Fruit fly (Drosophila melanogaster) whole organism, adult: ENCODE measurements around the gene Kmn2.

ENCODE experiments used
- CG12768 ChIP-seq: fragments of 200-800 bp; sonication (Bioruptor generic); optimal IDR thresholded peaks from 2 replicates; lab custom pipeline; 2017; ENCODE audit warnings: missing biosample characterization, missing genetic modification characterization, mild to moderate bottlenecking, moderate library complexity, missing genetic modification reagents
- CG14711 ChIP-seq: fragments of 200-800 bp; sonication (Bioruptor generic); optimal IDR thresholded peaks from 2 replicates; lab custom pipeline; 2018; ENCODE audit warnings: missing biosample characterization, mild to moderate bottlenecking, missing genetic modification characterization, moderate library complexity
- CG5204 ChIP-seq: fragments of 200-800 bp; sonication (Bioruptor generic); optimal IDR thresholded peaks from 2 replicates; lab custom pipeline; 2016; ENCODE audit warnings: missing biosample characterization, missing genetic modification characterization
- CG7045 ChIP-seq: fragments of 200-800 bp; sonication (Bioruptor generic); optimal IDR thresholded peaks from 2 replicates; lab custom pipeline; 2017; ENCODE audit warnings: missing biosample characterization, mild to moderate bottlenecking, missing genetic modification characterization
- Clk ChIP-seq: fragments of 200-800 bp; sonication (Bioruptor generic); optimal IDR thresholded peaks from 2 replicates; lab custom pipeline; 2017; ENCODE audit warnings: missing biosample characterization, missing genetic modification characterization
- Crg-1 ChIP-seq: fragments of 200-800 bp; sonication (Bioruptor generic); optimal IDR thresholded peaks from 2 replicates; lab custom pipeline; 2016; ENCODE audit warnings: missing biosample characterization, missing genetic modification characterization
- Mnt ChIP-seq: fragments of 200-800 bp; sonication (Bioruptor generic); optimal IDR thresholded peaks from 2 replicates; lab custom pipeline; 2016; ENCODE audit warnings: missing biosample characterization, mild to moderate bottlenecking, missing genetic modification characterization
- bab1 ChIP-seq: fragments of 200-800 bp; sonication (Bioruptor generic); optimal IDR thresholded peaks from 3 replicates; lab custom pipeline; 2019; ENCODE audit warnings: missing biosample characterization, mild to moderate bottlenecking, missing genetic modification characterization, moderate library complexity
- cic ChIP-seq: fragments of 200-800 bp; sonication (Bioruptor generic); optimal IDR thresholded peaks from 2 replicates; lab custom pipeline; 2017; ENCODE audit warnings: missing biosample characterization, mild to moderate bottlenecking, missing genetic modification characterization, moderate library complexity
- kay ChIP-seq: fragments of 200-800 bp; sonication (Bioruptor generic); peaks from one replicate; lab custom pipeline; 2016; ENCODE audit warnings: missing biosample characterization, missing genetic modification characterization, borderline replicate concordance
- pad ChIP-seq: fragments of 200-800 bp; sonication (Bioruptor generic); optimal IDR thresholded peaks from 3 replicates; lab custom pipeline; 2017; ENCODE audit warnings: missing biosample characterization, missing genetic modification characterization, mild to moderate bottlenecking, moderate library complexity, missing genetic modification reagents
- toe ChIP-seq: fragments of 200-800 bp; sonication (Bioruptor generic); optimal IDR thresholded peaks from 2 replicates; lab custom pipeline; 2016; ENCODE audit warnings: missing biosample characterization, missing genetic modification characterization

DNA sequence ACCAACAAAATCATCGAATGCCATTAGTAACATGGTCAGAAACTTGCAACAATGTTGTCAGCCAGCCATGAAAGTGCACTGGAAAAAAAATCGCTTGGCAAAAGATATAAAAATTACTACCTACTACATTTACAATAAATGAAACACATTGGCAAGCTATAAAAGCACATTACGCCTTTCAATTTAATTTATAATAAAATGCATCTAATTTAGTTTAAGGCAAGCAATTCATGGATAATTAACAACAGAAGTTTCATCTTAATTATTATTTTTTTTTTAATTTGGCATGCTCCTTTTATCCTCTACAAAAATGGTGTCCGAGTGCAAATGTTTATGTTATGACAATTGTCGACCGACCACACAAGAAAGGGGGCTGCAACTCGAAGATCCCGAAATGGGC lies 37.8 kb upstream of the Kmn2 start:
- TF ChIP-seq Clk (GFP tag; lab: Kevin White, UChicago) (no peak), CG7045 (GFP tag; lab: Kevin White, UChicago) (no peak), cic (GFP tag; lab: Kevin White, UChicago) (no peak), Mnt (GFP tag; lab: Kevin White, UChicago) (no peak), Crg-1 (no peak), kay (no peak), toe (GFP tag; lab: Kevin White, UChicago) (no peak), CG14711 (no peak), CG12768 (no peak), pad (GFP tag; lab: Kevin White, UChicago) (no peak), bab1 (no peak), CG5204 (GFP tag; lab: Kevin White, UChicago) (no peak)
